Worm (Caenorhabditis elegans) whole organism, late embryonic: Measurements from ENCODE around the gene npr-15.

Experiments used
- C08G9.2 ChIP-seq: sonication (generic microtip); optimal IDR thresholded peaks from 2 replicates; lab custom pipeline; 2016; ENCODE audit warnings: mild to moderate bottlenecking, missing genetic modification characterization, moderate library complexity, missing compliant biosample characterization
- C38D4.7 ChIP-seq: fragments of 200-800 bp; sonication (Bioruptor generic); optimal IDR thresholded peaks from 2 replicates; lab custom pipeline; 2018; ENCODE audit warnings: mild to moderate bottlenecking, missing genetic modification characterization, moderate library complexity, missing compliant biosample characterization
- ceh-14 ChIP-seq: sonication (generic microtip); optimal IDR thresholded peaks from 2 replicates; lab custom pipeline; 2016; ENCODE audit warnings: missing genotype, missing genetic modification characterization, missing compliant biosample characterization
- ceh-2 ChIP-seq: sonication (generic microtip); optimal IDR thresholded peaks from 2 replicates; lab custom pipeline; 2016; ENCODE audit warnings: missing genotype, missing genetic modification characterization, missing compliant biosample characterization
- ceh-31 ChIP-seq: sonication (generic microtip); optimal IDR thresholded peaks from 2 replicates; lab custom pipeline; 2016; ENCODE audit warnings: missing genetic modification characterization, missing compliant biosample characterization
- ceh-45 ChIP-seq: fragments of 200-800 bp; sonication (Bioruptor generic); IDR thresholded peaks from 2 replicates; pipeline ENCODE4 v1.3.6; 2022; ENCODE audit warnings: missing genetic modification reagents, missing genetic modification characterization, missing compliant biosample characterization
- ceh-6 ChIP-seq: fragments of 200-800 bp; sonication (Bioruptor generic); optimal IDR thresholded peaks from 2 replicates; lab custom pipeline; 2018; ENCODE audit warnings: mild to moderate bottlenecking, missing genetic modification characterization, missing compliant biosample characterization
- che-1 ChIP-seq: sonication (generic microtip); optimal IDR thresholded peaks from 2 replicates; lab custom pipeline; 2016; ENCODE audit warnings: mild to moderate bottlenecking, missing genetic modification characterization, missing compliant biosample characterization
- elt-2 ChIP-seq: sonication (generic microtip); optimal IDR thresholded peaks from 2 replicates; lab custom pipeline; 2016; ENCODE audit warnings: missing genetic modification reagents, missing genetic modification characterization, missing compliant biosample characterization
- ets-4 ChIP-seq: sonication (generic microtip); optimal IDR thresholded peaks from 2 replicates; lab custom pipeline; 2016; ENCODE audit warnings: missing genetic modification characterization, missing compliant biosample characterization
- lin-11 ChIP-seq: fragments of 200-800 bp; sonication (Bioruptor generic); optimal IDR thresholded peaks from 2 replicates; lab custom pipeline; 2018; ENCODE audit warnings: mild to moderate bottlenecking, missing genetic modification characterization, missing compliant biosample characterization
- madf-2 ChIP-seq: sonication (generic microtip); optimal IDR thresholded peaks from 2 replicates; lab custom pipeline; 2017; ENCODE audit warnings: missing genetic modification characterization, missing compliant biosample characterization
- nfya-1 ChIP-seq: sonication (generic microtip); optimal IDR thresholded peaks from 2 replicates; lab custom pipeline; 2017; ENCODE audit warnings: missing genetic modification characterization, mild to moderate bottlenecking, missing compliant biosample characterization, antibody characterized with exemption, moderate library complexity
- nhr-11 ChIP-seq: fragments of 150-350 bp; optimal IDR thresholded peaks from 2 replicates; lab custom pipeline; 2014; ENCODE audit warnings: missing biosample characterization, missing genetic modification characterization
- npax-4 ChIP-seq: sonication (generic microtip); optimal IDR thresholded peaks from 2 replicates; lab custom pipeline; 2016; ENCODE audit warnings: missing genetic modification characterization, missing compliant biosample characterization
- odd-2 ChIP-seq: sonication (generic microtip); optimal IDR thresholded peaks from 2 replicates; lab custom pipeline; 2017; ENCODE audit warnings: antibody characterized with exemption, mild to moderate bottlenecking, missing genetic modification characterization, missing compliant biosample characterization
- pag-3 ChIP-seq: sonication (generic microtip); optimal IDR thresholded peaks from 2 replicates; lab custom pipeline; 2016; ENCODE audit warnings: missing compliant biosample characterization, missing genetic modification characterization, borderline replicate concordance
- pqm-1 ChIP-seq: sonication (generic microtip); optimal IDR thresholded peaks from 2 replicates; lab custom pipeline; 2016; ENCODE audit warnings: missing genetic modification characterization, missing compliant biosample characterization
- sox-2 ChIP-seq: fragments of 200-800 bp; sonication (Bioruptor generic); IDR thresholded peaks from 2 replicates; pipeline ENCODE4 v1.3.6; 2022; ENCODE audit warnings: missing genetic modification reagents, missing genetic modification characterization, missing compliant biosample characterization
- syd-9 ChIP-seq: sonication (generic microtip); optimal IDR thresholded peaks from 2 replicates; lab custom pipeline; 2016; ENCODE audit warnings: mild to moderate bottlenecking, missing genetic modification characterization, moderate library complexity, missing compliant biosample characterization
- tbx-2 ChIP-seq: sonication (generic microtip); optimal IDR thresholded peaks from 2 replicates; lab custom pipeline; 2016; ENCODE audit warnings: missing genetic modification characterization, missing compliant biosample characterization
- tbx-7 ChIP-seq: sonication (generic microtip); optimal IDR thresholded peaks from 2 replicates; lab custom pipeline; 2016; ENCODE audit warnings: missing genotype, missing genetic modification characterization, missing compliant biosample characterization
- ttx-3 ChIP-seq: sonication (generic microtip); optimal IDR thresholded peaks from 2 replicates; lab custom pipeline; 2016; ENCODE audit warnings: missing genetic modification reagents, missing genetic modification characterization, missing compliant biosample characterization
- unc-42 ChIP-seq: sonication (generic microtip); optimal IDR thresholded peaks from 2 replicates; lab custom pipeline; 2016; ENCODE audit warnings: missing genotype, missing genetic modification characterization, missing compliant biosample characterization
- zip-5 ChIP-seq: sonication (generic microtip); optimal IDR thresholded peaks from 2 replicates; lab custom pipeline; 2016; ENCODE audit warnings: missing genetic modification characterization, missing compliant biosample characterization

npr-15 gene

DNA sequence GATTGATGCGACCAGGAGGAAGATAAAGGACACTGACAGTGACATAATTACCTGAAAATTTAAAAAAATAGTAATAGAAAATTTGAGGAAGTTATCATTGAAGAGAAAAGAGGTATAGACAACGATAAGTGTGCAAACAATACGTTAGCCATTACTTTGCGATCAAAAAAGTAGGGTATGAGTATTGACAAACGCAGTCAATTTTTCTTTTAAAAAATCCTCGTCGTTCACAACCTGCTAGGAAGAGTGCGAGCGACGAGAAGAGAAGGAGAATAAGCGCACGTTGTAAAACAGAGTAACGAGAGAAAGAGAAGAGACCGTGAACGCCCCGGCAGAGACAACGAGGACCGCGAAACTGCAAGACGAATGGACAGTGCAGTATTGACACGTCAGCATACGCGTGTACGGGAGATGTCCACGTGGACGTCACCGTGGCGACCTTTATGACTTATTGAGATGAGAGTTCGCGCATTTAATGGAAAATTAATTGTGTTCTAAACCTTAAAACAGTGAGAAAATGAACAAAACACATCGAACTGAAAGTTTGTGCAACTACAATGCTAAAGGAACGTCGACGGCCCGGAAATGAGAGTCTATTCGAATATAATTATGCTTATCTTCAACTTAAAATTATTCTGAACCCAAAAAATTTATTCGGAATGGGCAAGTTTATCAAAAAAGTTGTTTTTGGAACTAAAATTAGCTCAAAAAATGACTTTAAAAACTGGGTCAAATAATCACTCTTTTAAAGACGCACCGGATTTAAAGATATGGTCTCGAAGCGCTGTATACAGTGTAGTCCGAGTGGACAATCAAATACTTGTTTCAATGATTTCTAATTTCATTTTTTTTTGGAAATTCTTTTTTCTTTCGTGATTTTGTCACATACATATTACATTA, 7.2 kb upstream of the npr-15 start, which contains the start of the genes pdi-1 and C14B1.2:
pdi-1 (minus strand) TSS at position 51 of the 900 bp plus-strand sequence.
C14B1.2 (plus strand) TSS at position 850 of the 900 bp plus-strand sequence.
- TF ChIP-seq C38D4.7 (GFP tag; lab: Kevin White, UChicago) (no peak), che-1 (tag; lab: Kevin White, UChicago) (no peak), ttx-3 (tag; lab: Kevin White, UChicago) (no peak), ceh-31 (tag; lab: Kevin White, UChicago) (peak; percentile 47), npax-4 (tag; lab: Kevin White, UChicago) (no peak), pag-3 (tag; lab: Kevin White, UChicago) (no peak), tbx-2 (peak; percentile 34), lin-11 (tag; lab: Kevin White, UChicago) (no peak), ceh-6 (GFP tag; lab: Kevin White, UChicago) (no peak), ceh-14 (no peak), nfya-1 (tag; lab: Kevin White, UChicago) (peak; percentile 56)

DNA sequence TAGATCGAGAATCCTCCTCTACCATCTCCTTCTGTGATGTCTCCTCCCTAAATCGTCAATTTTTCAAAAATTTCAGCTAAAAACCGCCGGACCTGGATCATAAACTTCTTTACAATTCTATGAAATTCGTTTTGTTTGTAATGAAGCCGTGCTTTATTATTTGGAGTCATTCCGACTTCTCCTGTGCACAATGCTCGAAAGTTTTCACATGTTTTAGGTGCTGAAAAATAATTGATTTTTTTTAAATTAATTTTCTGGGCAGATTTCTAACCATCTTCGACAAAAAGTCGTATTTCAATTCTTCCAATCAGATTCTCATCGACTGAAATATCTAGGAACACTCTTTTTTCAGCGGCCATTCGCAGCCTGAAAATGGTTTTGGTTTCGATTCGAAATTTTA, 4.8 kb upstream of the npr-15 start, which contains the start of gene cyn-9:
cyn-9 (minus strand) TSS at position 366 of the 400 bp plus-strand sequence.
- TF ChIP-seq pqm-1 (tag; lab: Kevin White, UChicago) (no peak), C08G9.2 (no peak), syd-9 (tag; lab: Kevin White, UChicago) (no peak)

DNA sequence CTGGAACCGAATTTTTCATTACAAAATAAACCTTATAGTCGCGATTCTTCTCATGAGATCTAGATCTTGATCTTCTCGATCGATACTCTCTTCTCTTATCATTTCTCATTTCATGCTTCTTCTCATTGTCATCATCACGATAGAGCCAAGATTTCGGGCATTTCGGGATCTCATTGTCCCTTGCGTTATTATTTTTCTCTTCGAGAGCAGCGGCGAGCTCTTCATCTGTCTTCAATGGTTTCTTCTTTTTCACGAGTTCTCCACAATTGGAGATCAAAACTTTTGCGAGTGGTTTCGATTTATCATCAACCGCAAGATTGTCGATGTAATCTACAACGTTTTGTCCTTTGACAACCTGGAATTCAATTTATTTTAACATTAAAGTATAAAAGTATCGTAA, 3.9 kb upstream of the npr-15 start:
- TF ChIP-seq elt-2 (tag; lab: Kevin White, UChicago) (no peak), unc-42 (tag; lab: Kevin White, UChicago) (no peak), ceh-45 (no peak), che-1 (tag; lab: Kevin White, UChicago) (no peak), C08G9.2 (no peak), madf-2 (tag; lab: Kevin White, UChicago) (no peak), tbx-7 (tag; lab: Kevin White, UChicago) (no peak), nhr-11 (tag; lab: Kevin White, UChicago) (no peak), lin-11 (tag; lab: Kevin White, UChicago) (no peak), zip-5 (tag; lab: Kevin White, UChicago) (no peak)

DNA sequence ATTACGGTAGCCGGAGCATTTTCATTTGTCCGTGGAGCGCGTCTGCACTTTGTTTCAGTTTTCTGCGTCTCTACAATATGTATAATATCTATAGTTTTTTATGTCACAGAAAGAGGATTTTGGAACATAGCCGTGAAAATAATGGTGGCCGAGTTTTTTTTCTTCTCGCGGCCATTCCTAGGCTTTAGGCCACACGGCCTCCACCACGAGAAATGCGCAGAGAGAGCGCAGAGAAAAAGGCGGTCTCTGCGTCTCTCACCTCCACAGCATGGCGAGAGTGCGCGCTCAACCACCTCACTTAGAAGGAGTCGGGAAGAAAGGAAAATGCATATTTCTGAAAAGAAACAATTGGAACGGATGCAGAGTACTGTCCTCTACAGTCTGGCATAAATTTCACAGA, 926 bp upstream of the npr-15 start:
- TF ChIP-seq ceh-31 (tag; lab: Kevin White, UChicago) (peak; percentile 44), ceh-2 (peak; percentile 22), ets-4 (tag; lab: Kevin White, UChicago) (peak; percentile 5), sox-2 (GFP tag; lab: Robert Waterston, UW) (0 out of 2 replicates have a peak, but pooled peaks have one; percentile 19), C08G9.2 (peak; percentile 21)

DNA sequence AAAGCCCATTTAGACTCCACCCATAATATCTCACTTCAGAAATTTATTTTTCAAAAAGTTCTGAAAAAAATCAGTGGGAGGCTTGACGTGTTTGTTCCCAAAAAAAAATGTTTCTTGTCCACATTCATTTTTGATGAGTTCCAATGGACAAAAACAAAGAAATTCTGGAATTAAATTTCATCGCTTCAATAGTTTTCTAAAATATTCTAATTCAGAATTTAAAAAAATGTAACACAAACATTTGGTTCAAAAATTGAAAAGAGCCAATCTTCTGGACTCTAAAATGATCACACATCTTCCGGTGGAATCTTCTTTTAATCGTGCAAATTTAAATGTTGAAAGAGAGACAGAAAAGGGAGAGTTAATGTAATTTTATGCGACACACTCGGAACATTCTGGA, 2.0 kb downstream of the npr-15 start:
- TF ChIP-seq odd-2 (tag; lab: Kevin White, UChicago): no peak
- peak; percentile 6 for TF ChIP-seq unc-42 (tag; lab: Kevin White, UChicago)

DNA sequence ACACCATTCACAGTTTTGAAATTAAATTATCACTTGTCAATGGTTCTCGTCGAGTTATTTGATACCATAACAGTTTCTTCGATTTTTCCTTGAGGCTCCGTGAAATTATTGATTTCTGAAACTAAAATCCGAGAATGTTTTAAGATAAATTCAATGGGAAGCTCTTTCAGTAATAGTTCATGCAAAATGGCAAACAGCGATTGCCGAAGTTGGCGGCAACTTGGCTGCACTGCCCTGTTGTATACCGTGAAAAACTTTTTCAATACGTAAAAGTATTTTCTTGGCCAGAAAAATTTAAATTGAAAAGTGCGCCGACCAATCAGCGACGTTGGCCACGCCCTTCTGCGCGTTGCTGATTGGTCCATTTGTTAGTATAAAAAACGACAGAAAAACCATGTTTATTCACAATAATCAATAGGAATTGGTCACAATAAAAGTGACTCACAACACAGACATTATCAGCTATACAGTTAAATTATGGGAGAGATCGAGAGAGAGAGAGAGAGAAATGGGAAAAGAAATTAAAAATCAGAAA, 11.5 kb downstream of the npr-15 start:
- TF ChIP-seq nfya-1 (tag; lab: Kevin White, UChicago) (peak; percentile 89), syd-9 (tag; lab: Kevin White, UChicago) (no peak)

DNA sequence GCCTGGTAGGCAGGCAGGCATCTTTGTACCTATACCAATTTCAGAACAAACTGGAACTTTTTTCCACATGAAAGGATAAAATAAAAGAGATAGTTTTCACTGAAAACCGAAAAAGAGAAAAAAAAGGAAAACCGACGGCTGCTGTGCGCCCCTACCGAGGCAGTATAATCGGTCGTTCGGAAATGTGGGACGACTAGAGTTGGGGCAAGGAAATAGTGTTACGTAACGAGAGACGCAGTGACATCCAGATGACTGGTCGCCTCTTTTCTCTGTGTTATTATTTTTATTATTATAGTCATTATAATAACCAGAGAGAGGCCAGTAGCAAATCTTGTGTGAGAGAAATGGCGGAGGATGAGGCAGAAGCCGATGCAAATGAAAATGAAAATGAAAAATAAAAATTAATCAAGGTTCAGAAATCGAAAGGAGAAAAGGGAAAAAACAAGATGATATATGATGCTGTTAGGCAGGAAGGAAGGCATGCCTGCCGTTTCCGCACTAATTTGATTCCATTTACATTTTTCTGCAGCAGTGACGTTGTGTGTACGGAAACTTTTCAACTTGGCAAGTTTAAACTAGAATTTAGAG, 13.0 kb downstream of the npr-15 start:
- no peak for TF ChIP-seq pag-3 (tag; lab: Kevin White, UChicago)
- peak; percentile 10 for TF ChIP-seq ceh-31 (tag; lab: Kevin White, UChicago)
- TF ChIP-seq, all 69 proteins: peak for 1
